Worm (Caenorhabditis elegans) whole organism, L1 larva: ENCODE results near the gene C51E3.9.
A peak's percentile ranks its signal among the peaks of the same experiment; 100 is the strongest.

Experiments used
- C04F5.9 ChIP-seq: sonication (generic microtip); optimal IDR thresholded peaks from 2 replicates; lab custom pipeline; 2016; ENCODE audit warnings: missing genetic modification characterization, missing compliant biosample characterization
- C16A3.4 ChIP-seq: fragments of 150-350 bp; optimal IDR thresholded peaks from 2 replicates; lab custom pipeline; 2014; ENCODE audit warnings: missing biosample characterization, missing genetic modification characterization
- C34B4.2 ChIP-seq: sonication (generic microtip); optimal IDR thresholded peaks from 2 replicates; lab custom pipeline; 2017; ENCODE audit warnings: mild to moderate bottlenecking, missing genetic modification characterization, missing compliant biosample characterization
- F16B12.6 ChIP-seq: fragments of 150-350 bp; optimal IDR thresholded peaks from 2 replicates; lab custom pipeline; 2014; ENCODE audit warnings: missing biosample characterization, missing genetic modification characterization
- Y116A8C.19 ChIP-seq: sonication (generic microtip); optimal IDR thresholded peaks from 2 replicates; lab custom pipeline; 2016; ENCODE audit warnings: missing compliant biosample characterization, missing genetic modification characterization, borderline replicate concordance
- aha-1 ChIP-seq: fragments of 150-350 bp; optimal IDR thresholded peaks from 2 replicates; lab custom pipeline; 2014; ENCODE audit warnings: missing biosample characterization, missing genetic modification characterization
- aly-2 ChIP-seq: fragments of 150-350 bp; optimal IDR thresholded peaks from 2 replicates; lab custom pipeline; 2014; ENCODE audit warnings: missing biosample characterization, missing genetic modification characterization
- ceh-88 ChIP-seq: fragments of 200-800 bp; sonication (Bioruptor generic); IDR thresholded peaks from 2 replicates; pipeline ENCODE4 v1.3.6; 2022; ENCODE audit warnings: missing genetic modification characterization, missing compliant biosample characterization
- dpl-1 ChIP-seq, 3 experiments: fragments of 150-350 bp in 2 of 3; sonication (generic microtip) in 1 of 3; optimal IDR thresholded peaks; 2 replicates each; lab custom pipeline; 2014 to 2017; ENCODE audit warnings: missing biosample characterization in 3 of 3, missing genetic modification characterization in 3 of 3, missing genetic modification reagents in 3 of 3
- dsc-1 ChIP-seq: sonication (generic microtip); optimal IDR thresholded peaks from 2 replicates; lab custom pipeline; 2016; ENCODE audit warnings: mild to moderate bottlenecking, missing genetic modification characterization, missing compliant biosample characterization
- efl-3 ChIP-seq: fragments of 200-800 bp; sonication (Bioruptor generic); optimal IDR thresholded peaks from 2 replicates; lab custom pipeline; 2018; ENCODE audit warnings: mild to moderate bottlenecking, missing genetic modification characterization, missing compliant biosample characterization
- fkh-10 ChIP-seq: sonication (generic microtip); optimal IDR thresholded peaks from 2 replicates; lab custom pipeline; 2017; ENCODE audit warnings: missing biosample characterization, missing genetic modification reagents, missing genetic modification characterization
- fkh-4 ChIP-seq: sonication (generic microtip); optimal IDR thresholded peaks from 2 replicates; lab custom pipeline; 2016; ENCODE audit warnings: missing compliant biosample characterization, missing genetic modification characterization, borderline replicate concordance
- fkh-8 ChIP-seq: sonication (generic microtip); optimal IDR thresholded peaks from 2 replicates; lab custom pipeline; 2016; ENCODE audit warnings: mild to moderate bottlenecking, missing genetic modification characterization, missing compliant biosample characterization
- grh-1 ChIP-seq: fragments of 200-800 bp; sonication (Bioruptor generic); IDR thresholded peaks from 2 replicates; pipeline ENCODE4 v1.3.6; 2022; ENCODE audit warnings: missing genetic modification reagents, missing genetic modification characterization, missing compliant biosample characterization
- hlh-17 ChIP-seq: fragments of 200-800 bp; sonication (Bioruptor generic); optimal IDR thresholded peaks from 2 replicates; lab custom pipeline; 2018; ENCODE audit warnings: missing genetic modification characterization, mild to moderate bottlenecking, missing compliant biosample characterization, moderate library complexity, borderline replicate concordance
- hlh-4 ChIP-seq: sonication (generic microtip); optimal IDR thresholded peaks from 2 replicates; lab custom pipeline; 2016; ENCODE audit warnings: mild to moderate bottlenecking, missing genetic modification characterization, missing compliant biosample characterization
- hpl-2 ChIP-seq: fragments of 150-350 bp; optimal IDR thresholded peaks from 2 replicates; lab custom pipeline; 2014; ENCODE audit warnings: missing biosample characterization, missing genetic modification reagents, missing genetic modification characterization
- irx-1 ChIP-seq: sonication (generic microtip); optimal IDR thresholded peaks from 2 replicates; lab custom pipeline; 2016; ENCODE audit warnings: missing genetic modification characterization, missing compliant biosample characterization
- isw-1 ChIP-seq: fragments of 200-800 bp; sonication (Bioruptor generic); IDR thresholded peaks from 2 replicates; pipeline ENCODE4 v1.3.6; 2022; ENCODE audit warnings: missing genetic modification characterization, missing compliant biosample characterization
- jun-1 ChIP-seq: fragments of 150-350 bp; optimal IDR thresholded peaks from 2 replicates; lab custom pipeline; 2014; ENCODE audit warnings: missing biosample characterization, missing genetic modification reagents, missing genetic modification characterization
- lin-14 ChIP-seq: fragments of 200-800 bp; sonication (Bioruptor generic); optimal IDR thresholded peaks from 2 replicates; lab custom pipeline; 2018; ENCODE audit warnings: mild to moderate bottlenecking, missing genetic modification characterization, moderate library complexity, missing compliant biosample characterization
- lin-15B ChIP-seq: fragments of 150-350 bp; sonication (generic microtip); optimal IDR thresholded peaks from 3 replicates; lab custom pipeline; 2014; ENCODE audit warnings: missing biosample characterization, missing genetic modification characterization
- lin-35 ChIP-seq, 2 experiments: fragments of 150-350 bp; optimal IDR thresholded peaks; 2 replicates each; lab custom pipeline; 2014; ENCODE audit warnings: missing biosample characterization in 2 of 2, missing genetic modification characterization in 2 of 2, missing genetic modification reagents in 2 of 2
- lir-3 ChIP-seq: sonication (generic microtip); optimal IDR thresholded peaks from 2 replicates; lab custom pipeline; 2016; ENCODE audit warnings: mild to moderate bottlenecking, missing genetic modification characterization, moderate library complexity, missing compliant biosample characterization; ENCODE audit not compliant: poor library complexity
- mab-9 ChIP-seq: fragments of 200-800 bp; sonication (Bioruptor generic); IDR thresholded peaks from 2 replicates; pipeline ENCODE4 v1.3.6; 2022; ENCODE audit warnings: missing genetic modification reagents, missing genetic modification characterization, missing compliant biosample characterization
- mdl-1 ChIP-seq, 2 experiments: fragments of 150-350 bp; optimal IDR thresholded peaks; 2 replicates each; lab custom pipeline; 2014 to 2017; ENCODE audit warnings: missing biosample characterization in 2 of 2, missing genetic modification characterization in 2 of 2, inconsistent platforms in 1 of 2
- mef-2 ChIP-seq: fragments of 150-350 bp; optimal IDR thresholded peaks from 2 replicates; lab custom pipeline; 2014; ENCODE audit warnings: missing biosample characterization, missing genetic modification characterization
- mep-1 ChIP-seq: fragments of 150-350 bp; optimal IDR thresholded peaks from 2 replicates; lab custom pipeline; 2014; ENCODE audit warnings: missing biosample characterization, missing genetic modification characterization
- nhr-11 ChIP-seq: fragments of 150-350 bp; optimal IDR thresholded peaks from 2 replicates; lab custom pipeline; 2014; ENCODE audit warnings: missing biosample characterization, missing genetic modification characterization
- nhr-12 ChIP-seq: sonication (generic microtip); optimal IDR thresholded peaks from 2 replicates; lab custom pipeline; 2017; ENCODE audit warnings: missing biosample characterization, missing genetic modification characterization
- nhr-19 ChIP-seq: fragments of 200-800 bp; sonication (Bioruptor generic); conservative IDR thresholded peaks from 2 replicates; pipeline ENCODE4 v1.3.6; 2022; ENCODE audit warnings: missing genetic modification characterization, missing compliant biosample characterization
- nhr-20 ChIP-seq: sonication (generic microtip); optimal IDR thresholded peaks from 2 replicates; lab custom pipeline; 2016; ENCODE audit warnings: mild to moderate bottlenecking, missing genetic modification characterization, missing compliant biosample characterization
- nhr-28 ChIP-seq: fragments of 150-350 bp; optimal IDR thresholded peaks from 2 replicates; lab custom pipeline; 2014; ENCODE audit warnings: missing biosample characterization, missing genetic modification characterization
- nhr-47 ChIP-seq: sonication (generic microtip); optimal IDR thresholded peaks from 2 replicates; lab custom pipeline; 2016; ENCODE audit warnings: mild to moderate bottlenecking, missing genetic modification characterization, moderate library complexity, missing compliant biosample characterization
- nhr-76 ChIP-seq: sonication (generic microtip); optimal IDR thresholded peaks from 2 replicates; lab custom pipeline; 2017; ENCODE audit warnings: missing biosample characterization, missing genetic modification characterization
- nhr-77 ChIP-seq: fragments of 150-350 bp; optimal IDR thresholded peaks from 2 replicates; lab custom pipeline; 2014; ENCODE audit warnings: missing biosample characterization, missing genetic modification characterization
- nhr-85 ChIP-seq: sonication (generic microtip); peaks from one replicate; lab custom pipeline; 2016; ENCODE audit warnings: missing genetic modification characterization, inconsistent platforms, missing compliant biosample characterization
- nhr-90 ChIP-seq: sonication (generic microtip); optimal IDR thresholded peaks from 2 replicates; lab custom pipeline; 2016; ENCODE audit warnings: mild to moderate bottlenecking, missing genetic modification characterization, missing compliant biosample characterization; ENCODE audit not compliant: poor library complexity
- pag-3 ChIP-seq: sonication (generic microtip); optimal IDR thresholded peaks from 2 replicates; lab custom pipeline; 2017; ENCODE audit warnings: missing genetic modification characterization, mild to moderate bottlenecking, missing compliant biosample characterization, antibody characterized with exemption, borderline replicate concordance; ENCODE audit not compliant: insufficient read depth
- pax-3 ChIP-seq: fragments of 200-800 bp; sonication (Bioruptor generic); optimal IDR thresholded peaks from 2 replicates; lab custom pipeline; 2018; ENCODE audit warnings: mild to moderate bottlenecking, missing genetic modification characterization, moderate library complexity, missing compliant biosample characterization
- rnt-1 ChIP-seq: sonication (generic microtip); optimal IDR thresholded peaks from 2 replicates; lab custom pipeline; 2016; ENCODE audit warnings: mild to moderate bottlenecking, missing genetic modification characterization, moderate library complexity, missing compliant biosample characterization
- swsn-7 ChIP-seq: sonication (generic microtip); optimal IDR thresholded peaks from 2 replicates; lab custom pipeline; 2016; ENCODE audit warnings: missing genetic modification characterization, missing compliant biosample characterization
- tbx-2 ChIP-seq: sonication (generic microtip); optimal IDR thresholded peaks from 2 replicates; lab custom pipeline; 2016; ENCODE audit warnings: missing genetic modification characterization, missing compliant biosample characterization
- tlp-1 ChIP-seq: fragments of 150-350 bp; optimal IDR thresholded peaks from 2 replicates; lab custom pipeline; 2014; ENCODE audit warnings: missing biosample characterization, missing genetic modification characterization
- unc-130 ChIP-seq: fragments of 150-350 bp; optimal IDR thresholded peaks from 2 replicates; lab custom pipeline; 2017; ENCODE audit warnings: missing biosample characterization, missing genetic modification characterization, inconsistent platforms
- unc-30 ChIP-seq: sonication (generic microtip); optimal IDR thresholded peaks from 2 replicates; lab custom pipeline; 2017; ENCODE audit warnings: missing biosample characterization, missing genetic modification characterization
- unc-62 ChIP-seq: fragments of 150-350 bp; optimal IDR thresholded peaks from 2 replicates; lab custom pipeline; 2014; ENCODE audit warnings: missing biosample characterization, missing genetic modification reagents, missing genetic modification characterization
- unc-98 ChIP-seq: fragments of 200-800 bp; sonication (Bioruptor generic); IDR thresholded peaks from 2 replicates; pipeline ENCODE4 v1.3.6; 2022; ENCODE audit warnings: missing genetic modification characterization, missing compliant biosample characterization
- vab-15 ChIP-seq: sonication (generic microtip); optimal IDR thresholded peaks from 2 replicates; lab custom pipeline; 2017; ENCODE audit warnings: missing genotype, mild to moderate bottlenecking, missing genetic modification characterization, missing compliant biosample characterization
- zag-1 ChIP-seq: fragments of 150-350 bp; optimal IDR thresholded peaks from 2 replicates; lab custom pipeline; 2014; ENCODE audit warnings: missing biosample characterization, missing genetic modification characterization
- ztf-11 ChIP-seq, 2 experiments: sonication (generic microtip); optimal IDR thresholded peaks; 2 replicates each; lab custom pipeline; 2016 to 2017; ENCODE audit warnings: missing genetic modification characterization in 2 of 2, missing biosample characterization in 1 of 2, missing compliant biosample characterization in 1 of 2
- ztf-4 ChIP-seq: fragments of 150-350 bp; optimal IDR thresholded peaks from 2 replicates; lab custom pipeline; 2014; ENCODE audit warnings: missing biosample characterization, missing genetic modification characterization

C51E3.9 gene

ce11 chrV:10134077-10134693 lies 11.6 kb upstream of the C51E3.9 start, which contains the start of the genes C08B6.18, wdr-20 and C08B6.8:
Gene C08B6.18, minus strand, starts transcription at chrV:10134127.
Gene wdr-20, minus strand, starts transcription at chrV:10134158.
Gene C08B6.8, plus strand, starts transcription at chrV:10134643.
- TF ChIP-seq aly-2 (tag; lab: Kevin White, UChicago) = no peak
- TF ChIP-seq dsc-1 (tag; lab: Kevin White, UChicago) = no peak
- TF ChIP-seq hlh-4 = no peak
- peak; percentile 4 for TF ChIP-seq nhr-20 (tag; lab: Kevin White, UChicago)
- peak; percentile 47 for TF ChIP-seq C16A3.4
- TF ChIP-seq tbx-2 (tag; lab: Kevin White, UChicago) = no peak
- TF ChIP-seq pag-3 (tag; lab: Kevin White, UChicago) = no peak
- TF ChIP-seq fkh-4 (tag; lab: Kevin White, UChicago) = no peak
- no peak for TF ChIP-seq C34B4.2 (tag; lab: Kevin White, UChicago)
- no peak for TF ChIP-seq nhr-12 (tag; lab: Kevin White, UChicago)
- no peak for TF ChIP-seq nhr-28
- TF ChIP-seq vab-15 (tag; lab: Kevin White, UChicago) = no peak
- TF ChIP-seq mep-1 (tag; lab: Kevin White, UChicago) = no peak
- no peak for TF ChIP-seq lin-14 (GFP tag; lab: Kevin White, UChicago)
- TF ChIP-seq lin-15B (tag; lab: Kevin White, UChicago) = peak; percentile 65
- TF ChIP-seq mab-9 (GFP tag; lab: Robert Waterston, UW) = no peak
- TF ChIP-seq nhr-77 = no peak
- TF ChIP-seq pax-3 = no peak
- no peak for TF ChIP-seq unc-30 (tag; lab: Kevin White, UChicago)
- TF ChIP-seq tlp-1 (tag; lab: Kevin White, UChicago) = no peak
- TF ChIP-seq nhr-11 (tag; lab: Kevin White, UChicago) = no peak
- no peak for TF ChIP-seq nhr-19 (GFP tag; lab: Robert Waterston, UW)
- no peak for TF ChIP-seq aha-1 (tag; lab: Kevin White, UChicago)
- no peak for TF ChIP-seq nhr-90
- no peak for TF ChIP-seq lir-3
- TF ChIP-seq nhr-47 (tag; lab: Kevin White, UChicago) = no peak
- TF ChIP-seq nhr-85 = no peak
- TF ChIP-seq Y116A8C.19 (tag; lab: Kevin White, UChicago) = no peak
- TF ChIP-seq grh-1 (GFP tag; lab: Robert Waterston, UW) = no peak
- no peak for TF ChIP-seq ztf-4 (tag; lab: Kevin White, UChicago)
- no peak for TF ChIP-seq swsn-7 (tag; lab: Kevin White, UChicago)
- no peak for TF ChIP-seq mef-2
- TF ChIP-seq mdl-1 (tag; optimal IDR thresholded peaks at IDR 0.05; lab: Kevin White, UChicago) = no peak
- TF ChIP-seq unc-98 = no peak
- TF ChIP-seq unc-62 (GFP tag; lab: Kevin White, UChicago) = no peak
- no peak for TF ChIP-seq zag-1
- TF ChIP-seq hlh-17 = no peak
- no peak for TF ChIP-seq hpl-2 (GFP tag; lab: Kevin White, UChicago)
- no peak for TF ChIP-seq nhr-76 (tag; lab: Kevin White, UChicago)
- TF ChIP-seq efl-3 (GFP tag; lab: Kevin White, UChicago) = no peak
- TF ChIP-seq rnt-1 (tag; lab: Kevin White, UChicago) = no peak
- peak; percentile 46 to 69 for TF ChIP-seq lin-35 (GFP tag; optimal IDR thresholded peaks at IDR 0.05; lab: Kevin White, UChicago)
- TF ChIP-seq jun-1 (tag; lab: Kevin White, UChicago) = no peak
- TF ChIP-seq C04F5.9 (tag; lab: Kevin White, UChicago) = no peak
- TF ChIP-seq F16B12.6 (tag; lab: Kevin White, UChicago) = no peak
- TF ChIP-seq dpl-1 (GFP tag; optimal IDR thresholded peaks at IDR 0.05; lab: Kevin White, UChicago) = peak in 2 of 3 experiments; percentile 21 to 58
- no peak for TF ChIP-seq unc-130
- TF ChIP-seq isw-1 (GFP tag; lab: Robert Waterston, UW) = no peak
- TF ChIP-seq ceh-88 (GFP tag; lab: Robert Waterston, UW) = no peak
- no peak for TF ChIP-seq irx-1 (tag; lab: Kevin White, UChicago)
- TF ChIP-seq fkh-10 (GFP tag; lab: Kevin White, UChicago) = no peak
- no peak for TF ChIP-seq fkh-8 (tag; lab: Kevin White, UChicago)
- TF ChIP-seq ztf-11 (tag; optimal IDR thresholded peaks at IDR 0.05; lab: Kevin White, UChicago) = no peak
